Fruit fly (Drosophila melanogaster) whole organism, embryonic: ENCODE measurements around the gene SamDC.

Source experiments
- Atf3 ChIP-seq: fragments of 200-800 bp; sonication (Bioruptor generic); optimal IDR thresholded peaks from 3 replicates; lab custom pipeline; 2016; ENCODE audit warnings: missing biosample characterization, missing genetic modification characterization
- CG6854 ChIP-seq: fragments of 200-800 bp; sonication (Bioruptor generic); optimal IDR thresholded peaks from 3 replicates; lab custom pipeline; 2017; ENCODE audit warnings: missing biosample characterization, mild to moderate bottlenecking, missing genetic modification characterization
- odd ChIP-seq: fragments of 200-800 bp; sonication (Bioruptor generic); optimal IDR thresholded peaks from 2 replicates; lab custom pipeline; 2017; ENCODE audit warnings: missing biosample characterization, mild to moderate bottlenecking, missing genetic modification characterization
- sisA ChIP-seq: fragments of 200-800 bp; sonication (Bioruptor generic); IDR thresholded peaks from 2 replicates; pipeline ENCODE4 v1.3.6; 2022; ENCODE audit warnings: missing biosample characterization, missing genetic modification characterization

DNA sequence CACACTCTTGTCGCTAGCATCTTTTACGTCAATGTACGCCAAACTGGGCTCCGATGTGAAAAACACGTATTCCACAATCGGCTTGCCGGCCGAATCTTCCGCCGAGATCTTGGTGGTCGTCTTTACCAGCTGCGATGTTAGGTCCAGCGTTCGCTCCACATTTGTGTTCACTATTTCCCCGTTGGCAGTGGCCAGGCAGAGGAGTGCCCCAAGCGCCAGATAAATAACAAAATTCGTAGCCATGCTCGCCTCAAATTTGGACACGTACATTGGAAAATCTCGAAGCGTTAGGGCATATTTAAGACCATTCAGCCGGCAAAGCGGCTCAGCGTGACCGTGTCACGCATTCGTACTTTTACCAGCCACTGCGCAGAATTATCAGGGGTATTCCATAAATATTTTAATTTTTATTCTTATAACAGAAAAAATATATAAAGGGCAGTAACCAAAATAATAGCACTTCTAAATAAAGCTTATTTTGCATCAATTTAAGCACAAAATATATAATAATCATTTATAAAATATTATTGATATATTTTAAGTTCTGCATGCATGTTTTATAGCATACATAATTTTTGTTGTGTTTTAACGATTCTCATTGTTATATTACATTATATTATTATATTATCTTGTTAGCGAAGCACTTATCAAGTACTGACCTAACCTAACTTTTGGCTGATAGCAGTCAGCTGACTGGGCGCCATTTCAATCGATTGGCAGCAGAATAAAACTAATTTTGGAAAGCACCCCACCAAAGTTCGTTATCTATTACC lies 36.4 kb downstream of the SamDC start, which contains the start of the genes CG33303 and dpr19:
- TF ChIP-seq Atf3 (GFP tag; lab: Kevin White, UChicago) (no peak), odd (GFP tag; lab: Kevin White, UChicago) (peak; percentile 53), CG6854 (peak; percentile 66), sisA (0 out of 2 replicates have a peak, but pooled peaks have one; percentile 27)
